Worm (Caenorhabditis elegans) whole organism, L1 larva: Measurements from ENCODE around the gene hlh-4.

ENCODE experiments used
- F16B12.6 ChIP-seq: fragments of 150-350 bp; optimal IDR thresholded peaks from 2 replicates; lab custom pipeline; 2014; ENCODE audit warnings: missing biosample characterization, missing genetic modification characterization
- ceh-82 ChIP-seq, 3 experiments: fragments of 150-350 bp in 1 of 3; sonication (generic microtip) in 2 of 3; optimal IDR thresholded peaks; 2 replicates each; lab custom pipeline; 2014 to 2017; ENCODE audit warnings: missing biosample characterization in 3 of 3, missing genetic modification characterization in 3 of 3
- ceh-88 ChIP-seq: fragments of 200-800 bp; sonication (Bioruptor generic); IDR thresholded peaks from 2 replicates; pipeline ENCODE4 v1.3.6; 2022; ENCODE audit warnings: missing genetic modification characterization, missing compliant biosample characterization
- dpl-1 ChIP-seq, 3 experiments: fragments of 150-350 bp in 2 of 3; sonication (generic microtip) in 1 of 3; optimal IDR thresholded peaks; 2 replicates each; lab custom pipeline; 2014 to 2017; ENCODE audit warnings: missing biosample characterization in 3 of 3, missing genetic modification characterization in 3 of 3, missing genetic modification reagents in 3 of 3
- dsc-1 ChIP-seq: sonication (generic microtip); optimal IDR thresholded peaks from 2 replicates; lab custom pipeline; 2016; ENCODE audit warnings: mild to moderate bottlenecking, missing genetic modification characterization, missing compliant biosample characterization
- efl-1 ChIP-seq, 4 experiments: fragments of 150-350 bp; optimal IDR thresholded peaks in 3 of 4; peaks in 1 of 4; 1 replicate in 1 of 4; 2 replicates in 3 of 4; lab custom pipeline; 2014; ENCODE audit warnings: missing biosample characterization in 2 of 4, missing genetic modification characterization in 2 of 4, missing genetic modification reagents in 2 of 4
- egl-13 ChIP-seq: sonication (generic microtip); optimal IDR thresholded peaks from 2 replicates; lab custom pipeline; 2016; ENCODE audit warnings: missing genotype, missing genetic modification reagents, missing genetic modification characterization, missing compliant biosample characterization
- elt-2 ChIP-seq: sonication (generic microtip); optimal IDR thresholded peaks from 2 replicates; lab custom pipeline; 2016; ENCODE audit warnings: missing genetic modification characterization, mild to moderate bottlenecking, inconsistent platforms, missing compliant biosample characterization, missing genetic modification reagents
- elt-3 ChIP-seq, 6 experiments: fragments of 150-350 bp in 1 of 6; sonication (generic microtip); optimal IDR thresholded peaks; 2 replicates each; lab custom pipeline; 2017 to 2018; ENCODE audit warnings: missing biosample characterization in 6 of 6, missing genetic modification characterization in 6 of 6, inconsistent platforms in 1 of 6
- fkh-10 ChIP-seq: sonication (generic microtip); optimal IDR thresholded peaks from 2 replicates; lab custom pipeline; 2017; ENCODE audit warnings: missing biosample characterization, missing genetic modification reagents, missing genetic modification characterization
- fos-1 ChIP-seq: fragments of 150-350 bp; optimal IDR thresholded peaks from 2 replicates; lab custom pipeline; 2014; ENCODE audit warnings: missing biosample characterization, missing genetic modification characterization
- grh-1 ChIP-seq: fragments of 200-800 bp; sonication (Bioruptor generic); IDR thresholded peaks from 2 replicates; pipeline ENCODE4 v1.3.6; 2022; ENCODE audit warnings: missing genetic modification reagents, missing genetic modification characterization, missing compliant biosample characterization
- hlh-4 ChIP-seq: sonication (generic microtip); optimal IDR thresholded peaks from 2 replicates; lab custom pipeline; 2016; ENCODE audit warnings: mild to moderate bottlenecking, missing genetic modification characterization, missing compliant biosample characterization
- isw-1 ChIP-seq: fragments of 200-800 bp; sonication (Bioruptor generic); IDR thresholded peaks from 2 replicates; pipeline ENCODE4 v1.3.6; 2022; ENCODE audit warnings: missing genetic modification characterization, missing compliant biosample characterization
- lin-13 ChIP-seq: fragments of 150-350 bp; optimal IDR thresholded peaks from 2 replicates; lab custom pipeline; 2014; ENCODE audit warnings: missing biosample characterization, missing genetic modification reagents, missing genetic modification characterization
- lin-14 ChIP-seq: fragments of 200-800 bp; sonication (Bioruptor generic); optimal IDR thresholded peaks from 2 replicates; lab custom pipeline; 2018; ENCODE audit warnings: mild to moderate bottlenecking, missing genetic modification characterization, moderate library complexity, missing compliant biosample characterization
- lin-15B ChIP-seq: fragments of 150-350 bp; sonication (generic microtip); optimal IDR thresholded peaks from 3 replicates; lab custom pipeline; 2014; ENCODE audit warnings: missing biosample characterization, missing genetic modification characterization
- lin-35 ChIP-seq, 2 experiments: fragments of 150-350 bp; optimal IDR thresholded peaks; 2 replicates each; lab custom pipeline; 2014; ENCODE audit warnings: missing biosample characterization in 2 of 2, missing genetic modification characterization in 2 of 2, missing genetic modification reagents in 2 of 2
- lin-39 ChIP-seq: fragments of 150-350 bp; optimal IDR thresholded peaks from 2 replicates; lab custom pipeline; 2014; ENCODE audit warnings: missing biosample characterization, missing genetic modification reagents, missing genetic modification characterization
- lir-3 ChIP-seq: sonication (generic microtip); optimal IDR thresholded peaks from 2 replicates; lab custom pipeline; 2016; ENCODE audit warnings: mild to moderate bottlenecking, missing genetic modification characterization, moderate library complexity, missing compliant biosample characterization; ENCODE audit not compliant: poor library complexity
- lsy-2 ChIP-seq, 2 experiments: fragments of 150-350 bp; optimal IDR thresholded peaks; 2 replicates each; lab custom pipeline; 2014; ENCODE audit warnings: missing biosample characterization in 2 of 2, missing genetic modification characterization in 2 of 2
- nhr-20 ChIP-seq: sonication (generic microtip); optimal IDR thresholded peaks from 2 replicates; lab custom pipeline; 2016; ENCODE audit warnings: mild to moderate bottlenecking, missing genetic modification characterization, missing compliant biosample characterization
- nhr-71 ChIP-seq: sonication (generic microtip); optimal IDR thresholded peaks from 2 replicates; lab custom pipeline; 2016; ENCODE audit warnings: mild to moderate bottlenecking, missing genetic modification characterization, moderate library complexity, missing compliant biosample characterization
- nhr-77 ChIP-seq: fragments of 150-350 bp; optimal IDR thresholded peaks from 2 replicates; lab custom pipeline; 2014; ENCODE audit warnings: missing biosample characterization, missing genetic modification characterization
- rnt-1 ChIP-seq: sonication (generic microtip); optimal IDR thresholded peaks from 2 replicates; lab custom pipeline; 2016; ENCODE audit warnings: mild to moderate bottlenecking, missing genetic modification characterization, moderate library complexity, missing compliant biosample characterization
- skn-1 ChIP-seq: fragments of 150-350 bp; optimal IDR thresholded peaks from 2 replicates; lab custom pipeline; 2014; ENCODE audit warnings: missing biosample characterization, missing genetic modification characterization
- snpc-4 ChIP-seq: fragments of 150-350 bp; optimal IDR thresholded peaks from 2 replicates; lab custom pipeline; 2014; ENCODE audit warnings: missing biosample characterization, missing genetic modification characterization
- snu-23 ChIP-seq: sonication (generic microtip); optimal IDR thresholded peaks from 2 replicates; lab custom pipeline; 2016; ENCODE audit warnings: missing genetic modification characterization, missing compliant biosample characterization
- tlp-1 ChIP-seq: fragments of 150-350 bp; optimal IDR thresholded peaks from 2 replicates; lab custom pipeline; 2014; ENCODE audit warnings: missing biosample characterization, missing genetic modification characterization
- unc-130 ChIP-seq: fragments of 150-350 bp; optimal IDR thresholded peaks from 2 replicates; lab custom pipeline; 2017; ENCODE audit warnings: missing biosample characterization, missing genetic modification characterization, inconsistent platforms
- unc-30 ChIP-seq: sonication (generic microtip); optimal IDR thresholded peaks from 2 replicates; lab custom pipeline; 2017; ENCODE audit warnings: missing biosample characterization, missing genetic modification characterization
- unc-62 ChIP-seq: fragments of 150-350 bp; optimal IDR thresholded peaks from 2 replicates; lab custom pipeline; 2014; ENCODE audit warnings: missing biosample characterization, missing genetic modification reagents, missing genetic modification characterization
- unc-86 ChIP-seq: sonication (generic microtip); optimal IDR thresholded peaks from 2 replicates; lab custom pipeline; 2016; ENCODE audit warnings: missing genetic modification characterization, missing compliant biosample characterization
- unc-98 ChIP-seq: fragments of 200-800 bp; sonication (Bioruptor generic); IDR thresholded peaks from 2 replicates; pipeline ENCODE4 v1.3.6; 2022; ENCODE audit warnings: missing genetic modification characterization, missing compliant biosample characterization
- xbp-1 ChIP-seq: sonication (generic microtip); optimal IDR thresholded peaks from 2 replicates; lab custom pipeline; 2016; ENCODE audit warnings: missing genetic modification characterization, missing compliant biosample characterization
- zag-1 ChIP-seq: fragments of 150-350 bp; optimal IDR thresholded peaks from 2 replicates; lab custom pipeline; 2014; ENCODE audit warnings: missing biosample characterization, missing genetic modification characterization
- ztf-11 ChIP-seq, 2 experiments: sonication (generic microtip); optimal IDR thresholded peaks; 2 replicates each; lab custom pipeline; 2016 to 2017; ENCODE audit warnings: missing genetic modification characterization in 2 of 2, missing biosample characterization in 1 of 2, missing compliant biosample characterization in 1 of 2
- ztf-4 ChIP-seq: fragments of 150-350 bp; optimal IDR thresholded peaks from 2 replicates; lab custom pipeline; 2014; ENCODE audit warnings: missing biosample characterization, missing genetic modification characterization

hlh-4 gene

ce11 chrIII:9780665-9781304, 41.9 kb upstream of the hlh-4 start, which contains the start of gene vha-1 (continued):
- peak; percentile 48 for TF ChIP-seq egl-13 (tag; lab: Kevin White, UChicago)
- peak; percentile 67 for TF ChIP-seq xbp-1 (tag; lab: Kevin White, UChicago)
- TF ChIP-seq unc-62 (GFP tag; lab: Kevin White, UChicago), result no peak
- peak; percentile 88 to 91 for TF ChIP-seq lin-35 (GFP tag; optimal IDR thresholded peaks at IDR 0.05; lab: Kevin White, UChicago)
- TF ChIP-seq ztf-11 (tag; optimal IDR thresholded peaks at IDR 0.05; lab: Kevin White, UChicago), result peak in 1 of 2 experiments; percentile 18
- TF ChIP-seq unc-86 (tag; lab: Kevin White, UChicago), result peak; percentile 55
- TF ChIP-seq, all 84 proteins: peak for 44

ce11 chrIII:9780254-9780653, 41.4 kb upstream of the hlh-4 start, which contains the start of gene sqv-3:
Gene sqv-3, minus strand, starts transcription at chrIII:9780354.
- TF ChIP-seq dsc-1, result peak; percentile 39
- TF ChIP-seq skn-1 (tag; lab: Kevin White, UChicago), result no peak
- TF ChIP-seq efl-1 (optimal IDR thresholded peaks at IDR 0.05; lab: Kevin White, UChicago), result no peak
- TF ChIP-seq efl-1 (GFP tag; optimal IDR thresholded peaks at IDR 0.05 in 1 of 2; lab: Kevin White, UChicago), result peak in 1 of 2 experiments; percentile 74

- TF ChIP-seq zag-1 (no peak), fkh-10 (GFP tag; lab: Kevin White, UChicago) (no peak), lin-13 (GFP tag; lab: Kevin White, UChicago) (no peak), snu-23 (GFP tag; lab: Kevin White, UChicago) (no peak), elt-2 (tag; lab: Kevin White, UChicago) (no peak)
Observed at ce11 chrIII:9779080-9779479, 40.2 kb upstream of the hlh-4 start.

- TF ChIP-seq snpc-4 (tag; lab: Kevin White, UChicago) (no peak), ceh-82 (tag; optimal IDR thresholded peaks at IDR 0.05; lab: Kevin White, UChicago) (peak in 1 of 3 experiments; percentile 30), egl-13 (tag; lab: Kevin White, UChicago) (no peak), lin-39 (tag; lab: Kevin White, UChicago) (no peak), F16B12.6 (tag; lab: Kevin White, UChicago) (no peak), rnt-1 (tag; lab: Kevin White, UChicago) (no peak), ceh-88 (GFP tag; lab: Robert Waterston, UW) (no peak), lin-13 (GFP tag; lab: Kevin White, UChicago) (no peak), lin-14 (GFP tag; lab: Kevin White, UChicago) (peak; percentile 53), hlh-4 (tag; lab: Kevin White, UChicago) (no peak), elt-2 (tag; lab: Kevin White, UChicago) (no peak), nhr-20 (tag; lab: Kevin White, UChicago) (no peak), lsy-2 (tag; optimal IDR thresholded peaks at IDR 0.05; lab: Kevin White, UChicago) (peak in 1 of 2 experiments; percentile 16), unc-130 (tag; lab: Kevin White, UChicago) (no peak), unc-62 (GFP tag; lab: Kevin White, UChicago) (no peak), snu-23 (GFP tag; lab: Kevin White, UChicago) (peak; percentile 13), efl-1 (optimal IDR thresholded peaks at IDR 0.05; lab: Kevin White, UChicago) (peak in 1 of 2 experiments; percentile 5), efl-1 (GFP tag; optimal IDR thresholded peaks at IDR 0.05 in 1 of 2; lab: Kevin White, UChicago) (no peak), lin-15B (no peak), ztf-4 (tag; lab: Kevin White, UChicago) (no peak)
Observed at ce11 chrIII:9776323-9776722, 37.5 kb upstream of the hlh-4 start, which contains the start of gene usp-46. Gene usp-46, plus strand, starts transcription at chrIII:9776623.

ce11 chrIII:9775916-9776315, 37.1 kb upstream of the hlh-4 start:
- no peak for TF ChIP-seq unc-62 (GFP tag; lab: Kevin White, UChicago)
- peak; percentile 9 for TF ChIP-seq rnt-1 (tag; lab: Kevin White, UChicago)
- peak; percentile 53 to 78 (median 66) for TF ChIP-seq dpl-1 (GFP tag; optimal IDR thresholded peaks at IDR 0.05; lab: Kevin White, UChicago)
- TF ChIP-seq grh-1 (GFP tag; lab: Robert Waterston, UW), result no peak
- no peak for TF ChIP-seq unc-86 (tag; lab: Kevin White, UChicago)
- peak; percentile 10 for TF ChIP-seq nhr-71 (tag; lab: Kevin White, UChicago)
- no peak for TF ChIP-seq elt-2 (tag; lab: Kevin White, UChicago)
- no peak for TF ChIP-seq isw-1 (GFP tag; lab: Robert Waterston, UW)
- TF ChIP-seq tlp-1 (tag; lab: Kevin White, UChicago), result no peak
- no peak for TF ChIP-seq unc-98 (GFP tag; lab: Robert Waterston, UW)
- TF ChIP-seq lin-14 (GFP tag; lab: Kevin White, UChicago), result no peak
- TF ChIP-seq fos-1, result no peak
- TF ChIP-seq lir-3 (tag; lab: Kevin White, UChicago), result peak; percentile 5
- TF ChIP-seq lin-35 (GFP tag; optimal IDR thresholded peaks at IDR 0.05; lab: Kevin White, UChicago), result peak; percentile 59 to 90
- no peak for TF ChIP-seq unc-30 (tag; lab: Kevin White, UChicago)
- peak in 1 of 2 experiments; percentile 27 for TF ChIP-seq lsy-2 (tag; optimal IDR thresholded peaks at IDR 0.05; lab: Kevin White, UChicago)
- peak in 1 of 2 experiments; percentile 81 for TF ChIP-seq efl-1 (optimal IDR thresholded peaks at IDR 0.05; lab: Kevin White, UChicago)
- peak; percentile 73 to 98 for TF ChIP-seq efl-1 (GFP tag; optimal IDR thresholded peaks at IDR 0.05 in 1 of 2; lab: Kevin White, UChicago)
- no peak for TF ChIP-seq nhr-77 (tag; lab: Kevin White, UChicago)
- no peak for TF ChIP-seq elt-3 (tag; optimal IDR thresholded peaks at IDR 0.05; lab: Kevin White, UChicago)
